Worm (Caenorhabditis elegans) whole organism, mixed stage, embryonic: Measurements from ENCODE around the gene pvf-1.

Source experiments
- M03D4.4 ChIP-seq: sonication (generic microtip); optimal IDR thresholded peaks from 2 replicates; lab custom pipeline; 2017; ENCODE audit warnings: mild to moderate bottlenecking, missing genetic modification characterization, missing compliant biosample characterization
- bed-3 ChIP-seq: fragments of 200-800 bp; sonication (Bioruptor generic); optimal IDR thresholded peaks from 3 replicates; lab custom pipeline; 2018; ENCODE audit warnings: mild to moderate bottlenecking, missing genetic modification characterization, moderate library complexity, missing compliant biosample characterization
- blmp-1 ChIP-seq: fragments of 150-350 bp; optimal IDR thresholded peaks from 2 replicates; lab custom pipeline; 2014; ENCODE audit warnings: missing biosample characterization, missing genetic modification characterization
- ceh-39 ChIP-seq: fragments of 150-350 bp; optimal IDR thresholded peaks from 2 replicates; lab custom pipeline; 2014; ENCODE audit warnings: missing biosample characterization, missing genetic modification characterization
- ceh-43 ChIP-seq: fragments of 200-800 bp; sonication (Bioruptor generic); optimal IDR thresholded peaks from 2 replicates; lab custom pipeline; 2018; ENCODE audit warnings: mild to moderate bottlenecking, missing genetic modification characterization, moderate library complexity, missing compliant biosample characterization
- ceh-83 ChIP-seq: fragments of 200-800 bp; sonication (Bioruptor generic); optimal IDR thresholded peaks from 2 replicates; lab custom pipeline; 2018; ENCODE audit warnings: mild to moderate bottlenecking, missing genetic modification characterization, missing compliant biosample characterization
- ces-1 ChIP-seq: fragments of 150-350 bp; optimal IDR thresholded peaks from 2 replicates; lab custom pipeline; 2014; ENCODE audit warnings: missing biosample characterization, missing genetic modification reagents, missing genetic modification characterization
- cnd-1 ChIP-seq: fragments of 200-800 bp; sonication (Bioruptor generic); optimal IDR thresholded peaks from 2 replicates; lab custom pipeline; 2018; ENCODE audit warnings: mild to moderate bottlenecking, missing genetic modification characterization, missing compliant biosample characterization
- drap-1 ChIP-seq: fragments of 200-800 bp; sonication (Bioruptor generic); optimal IDR thresholded peaks from 3 replicates; lab custom pipeline; 2018; ENCODE audit warnings: mild to moderate bottlenecking, missing genetic modification characterization, missing compliant biosample characterization
- elt-1 ChIP-seq: sonication (generic microtip); optimal IDR thresholded peaks from 2 replicates; lab custom pipeline; 2017; ENCODE audit warnings: missing genetic modification characterization, mild to moderate bottlenecking, missing compliant biosample characterization, antibody characterized with exemption, moderate library complexity, borderline replicate concordance; ENCODE audit not compliant: insufficient read depth
- elt-3 ChIP-seq: fragments of 150-350 bp; optimal IDR thresholded peaks from 2 replicates; lab custom pipeline; 2014; ENCODE audit warnings: missing biosample characterization, missing genetic modification characterization
- flh-1 ChIP-seq: fragments of 200-800 bp; sonication (Bioruptor generic); optimal IDR thresholded peaks from 2 replicates; lab custom pipeline; 2018; ENCODE audit warnings: mild to moderate bottlenecking, missing genetic modification characterization, moderate library complexity, missing compliant biosample characterization
- ham-2 ChIP-seq: fragments of 200-800 bp; sonication (Bioruptor generic); optimal IDR thresholded peaks from 2 replicates; lab custom pipeline; 2018; ENCODE audit warnings: mild to moderate bottlenecking, missing genetic modification characterization, missing compliant biosample characterization
- hlh-1 ChIP-seq: fragments of 150-350 bp; optimal IDR thresholded peaks from 2 replicates; lab custom pipeline; 2014; ENCODE audit warnings: missing biosample characterization, missing genetic modification reagents, missing genetic modification characterization
- lin-13 ChIP-seq: fragments of 150-350 bp; optimal IDR thresholded peaks from 2 replicates; lab custom pipeline; 2014; ENCODE audit warnings: missing biosample characterization, missing genetic modification characterization
- lin-32 ChIP-seq: fragments of 200-800 bp; sonication (Bioruptor generic); optimal IDR thresholded peaks from 2 replicates; lab custom pipeline; 2018; ENCODE audit warnings: mild to moderate bottlenecking, missing genetic modification characterization, missing compliant biosample characterization
- lsy-2 ChIP-seq: fragments of 150-350 bp; optimal IDR thresholded peaks from 2 replicates; lab custom pipeline; 2014; ENCODE audit warnings: missing biosample characterization, missing genetic modification characterization
- mab-5 ChIP-seq: fragments of 150-350 bp; optimal IDR thresholded peaks from 2 replicates; lab custom pipeline; 2014; ENCODE audit warnings: missing biosample characterization, missing genetic modification characterization
- mep-1 ChIP-seq: fragments of 150-350 bp; optimal IDR thresholded peaks from 2 replicates; lab custom pipeline; 2017; ENCODE audit warnings: missing biosample characterization, missing genetic modification reagents, missing genetic modification characterization, inconsistent platforms
- mls-2 ChIP-seq: sonication (generic microtip); optimal IDR thresholded peaks from 2 replicates; lab custom pipeline; 2016; ENCODE audit warnings: mild to moderate bottlenecking, missing genetic modification characterization, moderate library complexity, missing compliant biosample characterization
- nhr-12 ChIP-seq: fragments of 150-350 bp; optimal IDR thresholded peaks from 2 replicates; lab custom pipeline; 2014; ENCODE audit warnings: missing biosample characterization, missing genetic modification characterization
- nhr-2 ChIP-seq: fragments of 150-350 bp; optimal IDR thresholded peaks from 2 replicates; lab custom pipeline; 2014; ENCODE audit warnings: missing biosample characterization, missing genetic modification characterization
- nhr-237 ChIP-seq: fragments of 150-350 bp; optimal IDR thresholded peaks from 2 replicates; lab custom pipeline; 2014; ENCODE audit warnings: missing biosample characterization, missing genetic modification characterization
- nhr-28 ChIP-seq: fragments of 150-350 bp; optimal IDR thresholded peaks from 2 replicates; lab custom pipeline; 2014; ENCODE audit warnings: missing biosample characterization, missing genetic modification characterization
- nhr-76 ChIP-seq: sonication (generic microtip); optimal IDR thresholded peaks from 2 replicates; lab custom pipeline; 2017; ENCODE audit warnings: missing biosample characterization, missing genetic modification characterization
- pha-4 ChIP-seq: fragments of 150-350 bp; optimal IDR thresholded peaks from 2 replicates; lab custom pipeline; 2018; ENCODE audit warnings: missing biosample characterization, missing genetic modification reagents, missing genetic modification characterization
- sem-2 ChIP-seq: fragments of 200-800 bp; sonication (Bioruptor generic); optimal IDR thresholded peaks from 2 replicates; lab custom pipeline; 2018; ENCODE audit warnings: mild to moderate bottlenecking, missing genetic modification characterization, missing compliant biosample characterization
- snpc-4 ChIP-seq: fragments of 150-350 bp; optimal IDR thresholded peaks from 2 replicates; lab custom pipeline; 2014; ENCODE audit warnings: missing biosample characterization, missing genetic modification characterization
- sptf-1 ChIP-seq: sonication (generic microtip); optimal IDR thresholded peaks from 2 replicates; lab custom pipeline; 2017; ENCODE audit warnings: mild to moderate bottlenecking, missing genetic modification characterization, moderate library complexity, missing compliant biosample characterization
- tbx-8 ChIP-seq: fragments of 200-800 bp; sonication (Bioruptor generic); optimal IDR thresholded peaks from 2 replicates; lab custom pipeline; 2018; ENCODE audit warnings: mild to moderate bottlenecking, missing genetic modification characterization, moderate library complexity, missing compliant biosample characterization
- unc-120 ChIP-seq: sonication (generic microtip); optimal IDR thresholded peaks from 2 replicates; lab custom pipeline; 2017; ENCODE audit warnings: missing genetic modification characterization, missing compliant biosample characterization; ENCODE audit not compliant: poor library complexity, severe bottlenecking
- unc-39 ChIP-seq: fragments of 150-350 bp; optimal IDR thresholded peaks from 2 replicates; lab custom pipeline; 2014; ENCODE audit warnings: missing biosample characterization, missing genetic modification characterization
- unc-62 ChIP-seq: fragments of 150-350 bp; optimal IDR thresholded peaks from 2 replicates; lab custom pipeline; 2014; ENCODE audit warnings: missing biosample characterization, missing genetic modification reagents, missing genetic modification characterization
- zip-8 ChIP-seq: fragments of 150-350 bp; optimal IDR thresholded peaks from 2 replicates; lab custom pipeline; 2014; ENCODE audit warnings: missing biosample characterization, missing genetic modification characterization
- ztf-11 ChIP-seq: fragments of 150-350 bp; optimal IDR thresholded peaks from 2 replicates; lab custom pipeline; 2014; ENCODE audit warnings: missing biosample characterization, missing genetic modification characterization

Gene pvf-1

DNA sequence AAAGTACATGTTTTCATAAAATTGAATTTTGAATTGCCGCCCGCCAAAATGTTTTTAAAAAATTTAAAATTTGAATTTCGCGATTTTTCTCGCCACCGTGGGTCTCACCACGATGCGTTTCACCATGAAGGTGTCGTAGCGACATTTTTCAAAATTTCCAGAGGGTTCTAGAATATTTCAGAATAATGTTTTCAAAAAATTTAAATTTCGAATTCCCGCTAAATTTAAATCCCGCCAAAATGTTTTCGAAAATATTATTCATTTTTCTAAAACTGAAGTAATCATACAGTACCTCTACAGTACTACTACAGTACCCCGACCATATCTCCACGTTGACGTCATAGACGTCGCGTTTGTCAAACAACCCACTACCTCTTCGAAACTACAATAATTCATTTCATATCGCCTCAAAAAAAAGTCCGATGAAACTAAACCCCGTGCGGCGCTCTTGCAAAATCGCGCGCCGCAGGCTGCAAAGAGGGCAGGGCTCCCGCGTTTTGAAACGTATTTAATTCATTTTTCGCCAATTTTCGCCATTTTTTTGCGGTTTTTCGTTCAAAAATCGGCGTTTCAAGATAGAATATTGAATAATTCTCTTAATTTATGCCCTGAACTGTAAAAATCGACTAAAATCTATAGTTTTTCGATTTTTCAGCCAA is at the start of gene pvf-1, which contains the start of gene Y39A3CL.7:
Gene pvf-1, minus strand, starts transcription at position 51 of the 659 bp plus-strand sequence.
Gene Y39A3CL.7, plus strand, starts transcription at position 656 of the 659 bp plus-strand sequence.
- TF ChIP-seq mls-2 (tag; lab: Kevin White, UChicago) (peak; percentile 66), unc-120 (peak; percentile 36), ceh-43 (GFP tag; lab: Kevin White, UChicago) (peak; percentile 60), tbx-8 (GFP tag; lab: Kevin White, UChicago) (peak; percentile 27), hlh-1 (tag; lab: Kevin White, UChicago) (peak; percentile 44), bed-3 (GFP tag; lab: Kevin White, UChicago) (peak; percentile 48), lin-32 (GFP tag; lab: Kevin White, UChicago) (peak; percentile 22), M03D4.4 (tag; lab: Kevin White, UChicago) (peak; percentile 77), nhr-2 (tag; lab: Kevin White, UChicago) (peak; percentile 2), unc-62 (no peak), mep-1 (tag; lab: Kevin White, UChicago) (peak; percentile 23), sptf-1 (peak; percentile 86), nhr-237 (tag; lab: Kevin White, UChicago) (no peak), lsy-2 (tag; lab: Kevin White, UChicago) (no peak), ceh-83 (GFP tag; lab: Kevin White, UChicago) (peak; percentile 81), snpc-4 (tag; lab: Kevin White, UChicago) (no peak), unc-39 (no peak), ham-2 (GFP tag; lab: Kevin White, UChicago) (no peak), mab-5 (tag; lab: Kevin White, UChicago) (no peak), ztf-11 (peak; percentile 26), nhr-76 (tag; lab: Kevin White, UChicago) (no peak), elt-1 (tag; lab: Kevin White, UChicago) (no peak), flh-1 (GFP tag; lab: Kevin White, UChicago) (peak; percentile 56), lin-13 (no peak), elt-3 (tag; lab: Kevin White, UChicago) (no peak), sem-2 (GFP tag; lab: Kevin White, UChicago) (peak; percentile 57), cnd-1 (tag; lab: Kevin White, UChicago) (peak; percentile 45), pha-4 (tag; lab: Kevin White, UChicago) (no peak), blmp-1 (no peak), nhr-28 (no peak), ces-1 (peak; percentile 15), drap-1 (GFP tag; lab: Kevin White, UChicago) (peak; percentile 36), ceh-39 (tag; lab: Kevin White, UChicago) (no peak), zip-8 (tag; lab: Kevin White, UChicago) (no peak), nhr-12 (tag; lab: Kevin White, UChicago) (peak; percentile 58)

DNA sequence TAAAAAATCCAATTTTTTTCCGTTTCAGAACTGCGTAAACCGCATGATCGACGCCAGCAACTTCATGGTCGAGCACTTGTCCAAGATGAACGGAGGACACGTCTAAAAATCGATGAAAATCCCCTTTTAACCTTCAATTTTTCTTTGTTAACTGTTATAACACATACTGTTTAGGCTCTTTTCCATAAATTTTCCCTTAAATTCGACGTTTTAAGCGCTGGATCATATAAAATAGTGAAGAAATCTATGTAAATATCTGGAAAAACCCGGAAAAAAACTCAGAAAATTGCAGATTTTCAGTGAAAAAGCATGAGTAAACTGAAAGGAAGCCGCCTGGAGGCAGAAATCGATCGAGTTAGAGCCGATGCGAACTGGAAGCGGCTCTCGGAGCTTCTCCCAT is 36.0 kb upstream of the pvf-1 start, which contains the start of gene ttc-7:
Gene ttc-7, plus strand, starts transcription at position 301 of the 400 bp plus-strand sequence.
- no peak for TF ChIP-seq ceh-43 (GFP tag; lab: Kevin White, UChicago)
- no peak for TF ChIP-seq elt-1 (tag; lab: Kevin White, UChicago)
- TF ChIP-seq lin-32 (GFP tag; lab: Kevin White, UChicago): no peak
- no peak for TF ChIP-seq mls-2 (tag; lab: Kevin White, UChicago)
- TF ChIP-seq hlh-1 (tag; lab: Kevin White, UChicago): no peak
- no peak for TF ChIP-seq elt-3 (tag; lab: Kevin White, UChicago)
- TF ChIP-seq nhr-237 (tag; lab: Kevin White, UChicago): no peak
- TF ChIP-seq mab-5 (tag; lab: Kevin White, UChicago): no peak
- no peak for TF ChIP-seq mep-1 (tag; lab: Kevin White, UChicago)
- TF ChIP-seq nhr-2 (tag; lab: Kevin White, UChicago): no peak
- no peak for TF ChIP-seq pha-4 (tag; lab: Kevin White, UChicago)
- no peak for TF ChIP-seq M03D4.4 (tag; lab: Kevin White, UChicago)
- no peak for TF ChIP-seq sem-2 (GFP tag; lab: Kevin White, UChicago)
- TF ChIP-seq nhr-28: no peak

DNA sequence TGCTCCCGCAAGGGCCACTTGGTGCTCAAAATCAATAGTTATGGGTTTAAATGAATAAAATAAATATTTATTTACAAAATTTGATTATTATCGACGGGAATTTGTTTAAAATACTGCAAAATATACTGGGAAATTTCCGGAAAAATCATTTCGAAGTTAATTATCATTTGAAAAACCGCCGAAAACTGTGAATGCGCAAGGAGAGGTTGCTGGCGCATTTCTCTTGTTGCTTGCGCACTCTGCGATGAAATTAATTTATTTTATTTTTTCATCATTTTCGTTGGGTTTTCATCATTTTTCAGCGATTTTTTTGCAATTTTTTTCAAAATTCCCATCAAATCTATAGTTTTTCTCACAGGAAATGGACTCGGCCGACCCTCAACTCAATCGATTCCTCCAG is 35.4 kb upstream of the pvf-1 start, which contains the start of gene ddp-1:
Gene ddp-1, plus strand, starts transcription at position 357 of the 400 bp plus-strand sequence.
- TF ChIP-seq ces-1 (peak; percentile 88), elt-3 (tag; lab: Kevin White, UChicago) (no peak), sem-2 (GFP tag; lab: Kevin White, UChicago) (peak; percentile 21), tbx-8 (GFP tag; lab: Kevin White, UChicago) (peak; percentile 52), nhr-2 (tag; lab: Kevin White, UChicago) (peak; percentile 2), ceh-39 (tag; lab: Kevin White, UChicago) (peak; percentile 73), unc-39 (no peak), elt-1 (tag; lab: Kevin White, UChicago) (no peak), ceh-83 (GFP tag; lab: Kevin White, UChicago) (peak; percentile 83), nhr-28 (no peak), nhr-237 (tag; lab: Kevin White, UChicago) (peak; percentile 70), lin-13 (peak; percentile 99), blmp-1 (no peak), mep-1 (tag; lab: Kevin White, UChicago) (peak; percentile 97), hlh-1 (tag; lab: Kevin White, UChicago) (peak; percentile 25), cnd-1 (tag; lab: Kevin White, UChicago) (peak; percentile 87), unc-62 (peak; percentile 6), M03D4.4 (tag; lab: Kevin White, UChicago) (peak; percentile 86), ztf-11 (peak; percentile 47), nhr-12 (tag; lab: Kevin White, UChicago) (no peak), ham-2 (GFP tag; lab: Kevin White, UChicago) (peak; percentile 30), unc-120 (peak; percentile 67), mab-5 (tag; lab: Kevin White, UChicago) (peak; percentile 16), ceh-43 (GFP tag; lab: Kevin White, UChicago) (peak; percentile 85), pha-4 (tag; lab: Kevin White, UChicago) (peak; percentile 83), sptf-1 (peak; percentile 95), drap-1 (GFP tag; lab: Kevin White, UChicago) (peak; percentile 83), bed-3 (GFP tag; lab: Kevin White, UChicago) (peak; percentile 71), zip-8 (tag; lab: Kevin White, UChicago) (no peak), lsy-2 (tag; lab: Kevin White, UChicago) (peak; percentile 84), snpc-4 (tag; lab: Kevin White, UChicago) (no peak), flh-1 (GFP tag; lab: Kevin White, UChicago) (peak; percentile 54), mls-2 (tag; lab: Kevin White, UChicago) (peak; percentile 89), nhr-76 (tag; lab: Kevin White, UChicago) (no peak), lin-32 (GFP tag; lab: Kevin White, UChicago) (peak; percentile 59)
- TF ChIP-seq, all 35 proteins: peak for 26
